Worm (Caenorhabditis elegans) whole organism, L4/young adult: ENCODE data around the gene fbxa-12.

Experiments
- W03F9.2 ChIP-seq: fragments of 150-350 bp; optimal IDR thresholded peaks from 2 replicates; lab custom pipeline; 2014; ENCODE audit warnings: missing biosample characterization, missing genetic modification characterization
- dao-5 ChIP-seq: sonication (generic microtip); optimal IDR thresholded peaks from 2 replicates; lab custom pipeline; 2016; ENCODE audit warnings: missing genotype, missing genetic modification characterization, moderate library complexity, missing compliant biosample characterization
- him-1 ChIP-seq: sonication (generic microtip); optimal IDR thresholded peaks from 2 replicates; lab custom pipeline; 2016; ENCODE audit warnings: missing genotype, missing genetic modification reagents, missing genetic modification characterization, missing compliant biosample characterization

DNA sequence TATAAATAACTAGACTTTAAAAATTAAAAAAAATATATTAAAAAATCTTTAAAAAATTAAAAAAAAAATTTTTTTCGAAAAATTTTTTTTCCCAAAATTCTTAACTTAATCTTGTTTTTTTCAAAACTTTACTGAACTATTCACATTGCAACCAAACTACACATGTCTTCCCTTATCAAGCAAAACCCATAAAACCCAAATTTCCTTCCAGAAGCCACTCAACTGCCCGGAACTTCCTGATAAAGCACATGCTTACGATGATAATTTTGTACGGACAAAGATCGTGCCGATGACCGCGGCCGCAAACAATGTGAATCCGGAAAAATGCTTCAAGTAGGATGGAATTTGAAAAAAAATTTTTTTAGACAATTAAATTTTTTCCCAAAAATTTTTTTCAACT lies 7.2 kb upstream of the fbxa-12 start:
- TF ChIP-seq W03F9.2 (tag; lab: Kevin White, UChicago): no peak
- no peak for TF ChIP-seq him-1
- TF ChIP-seq dao-5 (tag; lab: Kevin White, UChicago): no peak
